Fruit fly (Drosophila melanogaster) whole organism, embryonic: Measurements from ENCODE around the gene CG1143.

ENCODE experiments used
- Adf1 ChIP-seq: fragments of 200-800 bp; sonication (Bioruptor generic); IDR thresholded peaks from 2 replicates; pipeline ENCODE4 v1.3.6; 2022; ENCODE audit warnings: missing biosample characterization, missing genetic modification characterization
- Aef1 ChIP-seq: fragments of 200-800 bp; sonication (Bioruptor generic); IDR thresholded peaks from 3 replicates; pipeline ENCODE4 v1.3.6; 2022; ENCODE audit warnings: missing biosample characterization, missing genetic modification characterization
- BEAF-32 ChIP-seq: fragments of 200-800 bp; sonication (Bioruptor generic); optimal IDR thresholded peaks from 3 replicates; lab custom pipeline; 2017; ENCODE audit warnings: missing biosample characterization, missing genetic modification characterization, mild to moderate bottlenecking, moderate library complexity, missing genetic modification reagents
- CG11085 ChIP-seq: fragments of 200-800 bp; sonication (Bioruptor generic); IDR thresholded peaks from 2 replicates; pipeline ENCODE4 v1.3.6; 2022; ENCODE audit warnings: missing biosample characterization, missing genetic modification characterization
- CG11398 ChIP-seq: fragments of 200-800 bp; sonication (Bioruptor generic); optimal IDR thresholded peaks from 2 replicates; lab custom pipeline; 2016; ENCODE audit warnings: missing biosample characterization, missing genetic modification characterization
- CG11723 ChIP-seq: fragments of 200-800 bp; sonication (Bioruptor generic); optimal IDR thresholded peaks from 2 replicates; lab custom pipeline; 2017; ENCODE audit warnings: missing biosample characterization, mild to moderate bottlenecking, missing genetic modification characterization
- CG15696 ChIP-seq: fragments of 200-800 bp; sonication (Bioruptor generic); optimal IDR thresholded peaks from 2 replicates; lab custom pipeline; 2019; ENCODE audit warnings: missing biosample characterization, mild to moderate bottlenecking, missing genetic modification characterization, moderate library complexity
- CG16779 ChIP-seq: fragments of 200-800 bp; sonication (Bioruptor generic); IDR thresholded peaks from 2 replicates; pipeline ENCODE4 v1.3.6; 2022; ENCODE audit warnings: missing biosample characterization, missing genetic modification characterization
- CG2889 ChIP-seq: fragments of 200-800 bp; sonication (Bioruptor generic); IDR thresholded peaks from 3 replicates; pipeline ENCODE4 v1.3.6; 2022; ENCODE audit warnings: missing biosample characterization, missing genetic modification characterization
- CG30020 ChIP-seq: fragments of 200-800 bp; optimal IDR thresholded peaks from 2 replicates; lab custom pipeline; 2019; ENCODE audit warnings: missing biosample characterization, mild to moderate bottlenecking, missing genetic modification characterization, moderate library complexity
- CG31365 ChIP-seq: fragments of 200-800 bp; sonication (Bioruptor generic); optimal IDR thresholded peaks from 2 replicates; lab custom pipeline; 2018; ENCODE audit warnings: missing biosample characterization, mild to moderate bottlenecking, missing genetic modification characterization
- CG34224 ChIP-seq: fragments of 200-800 bp; sonication (Bioruptor generic); IDR thresholded peaks from 3 replicates; pipeline ENCODE4 v1.3.6; 2022; ENCODE audit warnings: missing biosample characterization, missing genetic modification characterization; ENCODE audit not compliant: partially characterized antibody
- CG34422 ChIP-seq: fragments of 200-800 bp; sonication (Bioruptor generic); IDR thresholded peaks from 3 replicates; pipeline ENCODE4 v1.3.6; 2022; ENCODE audit warnings: missing biosample characterization, missing genetic modification characterization
- CG42726 ChIP-seq: fragments of 200-800 bp; sonication (Bioruptor generic); IDR thresholded peaks from 2 replicates; pipeline ENCODE4 v1.3.6; 2022; ENCODE audit warnings: missing biosample characterization, missing genetic modification characterization; ENCODE audit not compliant: partially characterized antibody
- CG4820 ChIP-seq: fragments of 200-800 bp; sonication (Bioruptor generic); optimal IDR thresholded peaks from 3 replicates; lab custom pipeline; 2016; ENCODE audit warnings: missing biosample characterization, missing genetic modification characterization
- CG6654 ChIP-seq: fragments of 200-800 bp; sonication (Bioruptor generic); optimal IDR thresholded peaks from 2 replicates; lab custom pipeline; 2017; ENCODE audit warnings: missing biosample characterization, mild to moderate bottlenecking, missing genetic modification characterization
- CG6854 ChIP-seq: fragments of 200-800 bp; sonication (Bioruptor generic); optimal IDR thresholded peaks from 3 replicates; lab custom pipeline; 2017; ENCODE audit warnings: missing biosample characterization, mild to moderate bottlenecking, missing genetic modification characterization
- CG7357 ChIP-seq: fragments of 200-800 bp; sonication (Bioruptor generic); IDR thresholded peaks from 3 replicates; pipeline ENCODE4 v1.3.6; 2022; ENCODE audit warnings: missing biosample characterization, missing genetic modification characterization
- CG7745 ChIP-seq: fragments of 200-800 bp; sonication (Bioruptor generic); optimal IDR thresholded peaks from 2 replicates; lab custom pipeline; 2018; ENCODE audit warnings: missing biosample characterization, mild to moderate bottlenecking, missing genetic modification characterization, moderate library complexity
- CG7928 ChIP-seq: fragments of 200-800 bp; sonication (Bioruptor generic); optimal IDR thresholded peaks from 2 replicates; lab custom pipeline; 2017; ENCODE audit warnings: missing biosample characterization, mild to moderate bottlenecking, missing genetic modification characterization
- CG9876 ChIP-seq: fragments of 200-800 bp; sonication (Bioruptor generic); optimal IDR thresholded peaks from 2 replicates; lab custom pipeline; 2016; ENCODE audit warnings: missing biosample characterization, missing genetic modification characterization
- Chrac-16 ChIP-seq: fragments of 200-800 bp; sonication (Bioruptor generic); optimal IDR thresholded peaks from 3 replicates; lab custom pipeline; 2016; ENCODE audit warnings: missing biosample characterization, missing genetic modification characterization
- Dfd ChIP-seq, 2 experiments: fragments of >200 bp; optimal IDR thresholded peaks; 2 replicates each; lab custom pipeline; 2017; ENCODE audit warnings: missing biosample characterization in 2 of 2, missing genetic modification characterization in 2 of 2
- Dll ChIP-seq: fragments of 200-800 bp; sonication (Bioruptor generic); IDR thresholded peaks from 4 replicates; pipeline ENCODE4 v1.3.6; 2022; ENCODE audit warnings: missing biosample characterization, missing genetic modification characterization; ENCODE audit not compliant: partially characterized antibody
- Doc3 ChIP-seq: fragments of 200-800 bp; sonication (Bioruptor generic); IDR thresholded peaks from 3 replicates; pipeline ENCODE4 v1.3.6; 2022; ENCODE audit warnings: missing biosample characterization, missing genetic modification characterization; ENCODE audit not compliant: partially characterized antibody
- Fer2 ChIP-seq: fragments of 200-800 bp; sonication (Bioruptor generic); optimal IDR thresholded peaks from 2 replicates; lab custom pipeline; 2018; ENCODE audit warnings: missing biosample characterization, mild to moderate bottlenecking, missing genetic modification characterization, moderate library complexity
- Hr3 ChIP-seq: fragments of 200-800 bp; sonication (Bioruptor generic); optimal IDR thresholded peaks from 3 replicates; lab custom pipeline; 2016; ENCODE audit warnings: missing biosample characterization, missing genetic modification characterization
- Med ChIP-seq: fragments of 200-800 bp; sonication (Bioruptor generic); peaks from one replicate; lab custom pipeline; 2016; ENCODE audit warnings: missing biosample characterization, missing genetic modification characterization, mild to moderate bottlenecking, inconsistent platforms, moderate library complexity
- Rfx ChIP-seq: fragments of 200-800 bp; sonication (Bioruptor generic); IDR thresholded peaks from 2 replicates; pipeline ENCODE4 v1.3.6; 2022; ENCODE audit warnings: missing biosample characterization, missing genetic modification characterization
- Rx ChIP-seq: fragments of 200-800 bp; sonication (Bioruptor generic); IDR thresholded peaks from 2 replicates; pipeline ENCODE4 v1.3.6; 2022; ENCODE audit warnings: missing biosample characterization, missing genetic modification characterization
- Sin3A ChIP-seq: fragments of >200 bp; optimal IDR thresholded peaks from 2 replicates; lab custom pipeline; 2018
- Usf ChIP-seq: fragments of 200-800 bp; sonication (Bioruptor generic); optimal IDR thresholded peaks from 2 replicates; lab custom pipeline; 2017; ENCODE audit warnings: missing genotype, missing biosample characterization, missing genetic modification characterization
- az2 ChIP-seq: fragments of 200-800 bp; sonication (Bioruptor generic); optimal IDR thresholded peaks from 3 replicates; lab custom pipeline; 2016; ENCODE audit warnings: missing biosample characterization, missing genetic modification characterization
- bbx ChIP-seq: fragments of 200-800 bp; sonication (Bioruptor generic); IDR thresholded peaks from 2 replicates; pipeline ENCODE4 v1.3.6; 2022; ENCODE audit warnings: missing biosample characterization, missing genetic modification characterization; ENCODE audit not compliant: partially characterized antibody
- bcd ChIP-seq: fragments of 200-800 bp; sonication (Bioruptor generic); optimal IDR thresholded peaks from 2 replicates; lab custom pipeline; 2017; ENCODE audit warnings: missing biosample characterization, mild to moderate bottlenecking, missing genetic modification characterization
- dimm ChIP-seq: fragments of 200-800 bp; sonication (Bioruptor generic); IDR thresholded peaks from 2 replicates; pipeline ENCODE4 v1.3.6; 2022; ENCODE audit warnings: missing biosample characterization, missing genetic modification characterization
- gcm ChIP-seq: fragments of 200-800 bp; sonication (Bioruptor generic); optimal IDR thresholded peaks from 2 replicates; lab custom pipeline; 2019; ENCODE audit warnings: missing biosample characterization, mild to moderate bottlenecking, missing genetic modification characterization, moderate library complexity
- grau ChIP-seq: fragments of 200-800 bp; optimal IDR thresholded peaks from 3 replicates; lab custom pipeline; 2019; ENCODE audit warnings: missing biosample characterization, mild to moderate bottlenecking, missing genetic modification characterization, moderate library complexity
- pan ChIP-seq, 4 experiments: fragments of >200 bp in 3 of 4; fragments of 200-800 bp in 1 of 4; sonication (Bioruptor generic) in 1 of 4; optimal IDR thresholded peaks in 3 of 4; IDR thresholded peaks in 1 of 4; 2 replicates each; pipeline versions ENCODE4 v1.3.6 to Lab custom; 2017 to 2022; ENCODE audit warnings: missing biosample characterization in 2 of 4, missing genetic modification characterization in 2 of 4, mixed read lengths in 1 of 4
- phol ChIP-seq: fragments of 200-800 bp; sonication (Bioruptor generic); optimal IDR thresholded peaks from 3 replicates; lab custom pipeline; 2018; ENCODE audit warnings: missing biosample characterization, mild to moderate bottlenecking, missing genetic modification characterization, moderate library complexity
- pita ChIP-seq: fragments of 200-800 bp; sonication (Bioruptor generic); optimal IDR thresholded peaks from 2 replicates; lab custom pipeline; 2017; ENCODE audit warnings: missing biosample characterization, mild to moderate bottlenecking, missing genetic modification characterization
- psq ChIP-seq: fragments of 200-800 bp; sonication (Bioruptor generic); optimal IDR thresholded peaks from 2 replicates; lab custom pipeline; 2017; ENCODE audit warnings: missing biosample characterization, missing genetic modification characterization
- ro ChIP-seq: fragments of 200-800 bp; sonication (Bioruptor generic); IDR thresholded peaks from 2 replicates; pipeline ENCODE4 v1.3.6; 2022; ENCODE audit warnings: missing biosample characterization, missing genetic modification characterization
- schlank ChIP-seq: fragments of 200-800 bp; sonication (Bioruptor generic); optimal IDR thresholded peaks from 2 replicates; lab custom pipeline; 2018; ENCODE audit warnings: missing biosample characterization, mild to moderate bottlenecking, missing genetic modification characterization
- stc ChIP-seq: fragments of 200-800 bp; sonication (Bioruptor generic); IDR thresholded peaks from 2 replicates; pipeline ENCODE4 v1.3.6; 2022; ENCODE audit warnings: missing biosample characterization, missing genetic modification characterization
- vfl ChIP-seq: fragments of 200-800 bp; sonication (Bioruptor generic); optimal IDR thresholded peaks from 2 replicates; lab custom pipeline; 2016; ENCODE audit warnings: missing biosample characterization, missing genetic modification characterization
- wor ChIP-seq: fragments of 200-800 bp; sonication (Bioruptor generic); IDR thresholded peaks from 2 replicates; pipeline ENCODE4 v1.3.6; 2022; ENCODE audit warnings: missing biosample characterization, missing genetic modification characterization
- z ChIP-seq: fragments of 200-800 bp; sonication (Bioruptor generic); IDR thresholded peaks from 3 replicates; pipeline ENCODE4 v1.3.6; 2022; ENCODE audit warnings: missing biosample characterization, missing genetic modification characterization
- zfh1 ChIP-seq: fragments of 200-800 bp; sonication (Bioruptor generic); IDR thresholded peaks from 3 replicates; pipeline ENCODE4 v1.3.6; 2022; ENCODE audit warnings: missing biosample characterization, missing genetic modification characterization

The CG1143 gene

dm6 chr3L:2636023-2636968 is 8.9 kb upstream of the CG1143 start (continued):
- TF ChIP-seq Hr3 (GFP tag; lab: Kevin White, UChicago) (no peak), vfl (GFP tag; lab: Kevin White, UChicago) (no peak), schlank (tag; lab: Kevin White, UChicago) (no peak), Med (GFP tag; lab: Kevin White, UChicago) (peak; percentile 31), CG16779 (GFP tag; lab: Robert Waterston, UW) (no peak), stc (no peak), Rx (no peak), CG11085 (GFP tag; lab: Robert Waterston, UW) (no peak), gcm (GFP tag; lab: Kevin White, UChicago) (no peak), phol (tag; lab: Kevin White, UChicago) (peak; percentile 73), CG6854 (GFP tag; lab: Kevin White, UChicago) (no peak), Adf1 (GFP tag; lab: Robert Waterston, UW) (peak; percentile 51; the same call in 1 of the 2 replicates), Rfx (GFP tag; lab: Robert Waterston, UW) (peak; percentile 46), Sin3A (lab: Kevin White, UChicago) (no peak), grau (tag; lab: Kevin White, UChicago) (no peak), wor (GFP tag; lab: Robert Waterston, UW) (no peak), CG7357 (no peak), CG7928 (GFP tag; lab: Kevin White, UChicago) (no peak), az2 (GFP tag; lab: Kevin White, UChicago) (peak; percentile 7), CG15696 (tag; lab: Kevin White, UChicago) (no peak), CG30020 (tag; lab: Kevin White, UChicago) (no peak), dimm (no peak), CG42726 (no peak), z (GFP tag; lab: Robert Waterston, UW) (no peak), Aef1 (GFP tag; lab: Robert Waterston, UW) (peak; percentile 51; the same call in 2 of the 3 replicates), Doc3 (no peak), Dfd (GFP tag; optimal IDR thresholded peaks at IDR 0.05; lab: Kevin White, UChicago) (no peak), CG2889 (GFP tag; lab: Robert Waterston, UW) (no peak), Dll (GFP tag; lab: Robert Waterston, UW) (no peak), CG6654 (GFP tag; lab: Kevin White, UChicago) (no peak), psq (no peak), CG9876 (no peak), Fer2 (tag; lab: Kevin White, UChicago) (no peak), bbx (GFP tag; lab: Robert Waterston, UW) (no peak), CG7745 (tag; lab: Kevin White, UChicago) (no peak), CG11398 (GFP tag; lab: Kevin White, UChicago) (no peak), BEAF-32 (GFP tag; lab: Kevin White, UChicago) (no peak), pan (optimal IDR thresholded peaks at IDR 0.05; lab: Kevin White, UChicago) (no peak), pan (GFP tag; optimal IDR thresholded peaks at IDR 0.05 in 1 of 2, IDR thresholded peaks at IDR 0.05 in 1 of 2) (no peak), ro (no peak), CG34422 (peak; percentile 52; the same call in 1 of the 3 replicates), CG4820 (GFP tag; lab: Kevin White, UChicago) (no peak), bcd (no peak), CG31365 (tag; lab: Kevin White, UChicago) (no peak), CG34224 (peak; percentile 12; the same call in 1 of the 3 replicates), pita (GFP tag; lab: Kevin White, UChicago) (no peak), zfh1 (GFP tag; lab: Robert Waterston, UW) (no peak), CG11723 (GFP tag; lab: Kevin White, UChicago) (no peak), Chrac-16 (GFP tag; lab: Kevin White, UChicago) (no peak), Usf (GFP tag; lab: Kevin White, UChicago) (no peak)
